Worm (Caenorhabditis elegans): Measurements from ENCODE around the gene crn-4.
A peak's percentile ranks its signal among the peaks of the same experiment; 100 is the strongest.

The crn-4 gene

ce11 chrX:2241147-2241798 lies 16.6 kb downstream of the crn-4 start:
- no peak for TF ChIP-seq cog-1 (tag; optimal IDR thresholded peaks at IDR 0.05)
- no peak for TF ChIP-seq T22C8.4 (GFP tag; IDR thresholded peaks at IDR 0.05)
- no peak for TF ChIP-seq ztf-29 (GFP tag; IDR thresholded peaks at IDR 0.05)
- TF ChIP-seq flt-1 (GFP tag; IDR thresholded peaks at IDR 0.05), result no peak
- no peak for TF ChIP-seq ztf-23 (GFP tag; IDR thresholded peaks at IDR 0.05)
- no peak for TF ChIP-seq med-1 (GFP tag; optimal IDR thresholded peaks at IDR 0.05; ENCODE audit: insufficient read depth)

- TF ChIP-seq ztf-23 (GFP tag; IDR thresholded peaks at IDR 0.05) (0 out of 2 replicates have a peak, but pooled peaks have one; percentile 15), cog-1 (tag; optimal IDR thresholded peaks at IDR 0.05) (peak; percentile 62), T22C8.4 (GFP tag; IDR thresholded peaks at IDR 0.05) (peak; percentile 85), klf-2 (GFP tag; conservative IDR thresholded peaks at IDR 0.05) (no peak)
Observed at ce11 chrX:2237438-2237961, 20.4 kb downstream of the crn-4 start, which contains the start of gene vha-15. vha-15 (plus strand) TSS chrX:2237911.

ce11 chrX:2233929-2234328 lies 24.0 kb downstream of the crn-4 start, which contains the start of gene T14F9.2:
T14F9.2 (plus strand) TSS chrX:2234324.
- TF ChIP-seq ref-1 (GFP tag; conservative IDR thresholded peaks at IDR 0.05), result no peak
- TF ChIP-seq cog-1 (tag; optimal IDR thresholded peaks at IDR 0.05), result no peak
- no peak for TF ChIP-seq med-1 (GFP tag; optimal IDR thresholded peaks at IDR 0.05; ENCODE audit: insufficient read depth)

ce11 chrX:2231346-2231745 lies 26.6 kb downstream of the crn-4 start:
- TF ChIP-seq flt-1 (GFP tag; IDR thresholded peaks at IDR 0.05) (no peak), ztf-23 (GFP tag; IDR thresholded peaks at IDR 0.05) (no peak), tab-1 (GFP tag; IDR thresholded peaks at IDR 0.05) (no peak), T22C8.4 (GFP tag; IDR thresholded peaks at IDR 0.05) (no peak)

- no peak for TF ChIP-seq med-1 (GFP tag; optimal IDR thresholded peaks at IDR 0.05; ENCODE audit: insufficient read depth)
- no peak for TF ChIP-seq ztf-23 (GFP tag; IDR thresholded peaks at IDR 0.05)
- no peak for TF ChIP-seq ztf-29 (GFP tag; IDR thresholded peaks at IDR 0.05)
- no peak for TF ChIP-seq ref-1 (GFP tag; conservative IDR thresholded peaks at IDR 0.05)
- TF ChIP-seq cog-1 (tag; optimal IDR thresholded peaks at IDR 0.05), result no peak
- TF ChIP-seq klf-2 (GFP tag; conservative IDR thresholded peaks at IDR 0.05), result no peak
- TF ChIP-seq flt-1 (GFP tag; IDR thresholded peaks at IDR 0.05), result no peak
- no peak for TF ChIP-seq tab-1 (GFP tag; IDR thresholded peaks at IDR 0.05)
- TF ChIP-seq T22C8.4 (GFP tag; IDR thresholded peaks at IDR 0.05), result no peak
Observed at ce11 chrX:2229305-2230172, 28.4 kb downstream of the crn-4 start, which contains the start of gene lin-32. lin-32 (minus strand) TSS chrX:2230122.

- peak; percentile 90 for TF ChIP-seq flt-1 (GFP tag; IDR thresholded peaks at IDR 0.05)
- TF ChIP-seq cog-1 (tag; optimal IDR thresholded peaks at IDR 0.05), result peak; percentile 81
- TF ChIP-seq klf-2 (GFP tag; conservative IDR thresholded peaks at IDR 0.05), result peak; percentile 87
- peak; percentile 80 for TF ChIP-seq ref-1 (GFP tag; conservative IDR thresholded peaks at IDR 0.05)
- TF ChIP-seq tab-1 (GFP tag; IDR thresholded peaks at IDR 0.05), result peak; percentile 84
- TF ChIP-seq ztf-29 (GFP tag; IDR thresholded peaks at IDR 0.05), result peak; percentile 80
- TF ChIP-seq med-1 (GFP tag; optimal IDR thresholded peaks at IDR 0.05; ENCODE audit: insufficient read depth), result peak; percentile 43
- peak; percentile 90 for TF ChIP-seq ztf-23 (GFP tag; IDR thresholded peaks at IDR 0.05)
- TF ChIP-seq T22C8.4 (GFP tag; IDR thresholded peaks at IDR 0.05), result peak; percentile 81
Observed at ce11 chrX:2226875-2227355, 31.0 kb downstream of the crn-4 start.

- no peak for TF ChIP-seq T22C8.4 (GFP tag; IDR thresholded peaks at IDR 0.05)
- no peak for TF ChIP-seq flt-1 (GFP tag; IDR thresholded peaks at IDR 0.05)
- no peak for TF ChIP-seq tab-1 (GFP tag; IDR thresholded peaks at IDR 0.05)
- no peak for TF ChIP-seq ref-1 (GFP tag; conservative IDR thresholded peaks at IDR 0.05)
- no peak for TF ChIP-seq ztf-23 (GFP tag; IDR thresholded peaks at IDR 0.05)
- no peak for TF ChIP-seq klf-2 (GFP tag; conservative IDR thresholded peaks at IDR 0.05)
- TF ChIP-seq med-1 (GFP tag; optimal IDR thresholded peaks at IDR 0.05; ENCODE audit: insufficient read depth), result no peak
- no peak for TF ChIP-seq ztf-29 (GFP tag; IDR thresholded peaks at IDR 0.05)
- no peak for TF ChIP-seq cog-1 (tag; optimal IDR thresholded peaks at IDR 0.05)
Observed at ce11 chrX:2220850-2221249, 37.1 kb downstream of the crn-4 start, which contains the start of gene hex-1. hex-1 (plus strand) TSS chrX:2221150.

- no peak for TF ChIP-seq med-1 (GFP tag; optimal IDR thresholded peaks at IDR 0.05; ENCODE audit: insufficient read depth)
- no peak for TF ChIP-seq ztf-29 (GFP tag; IDR thresholded peaks at IDR 0.05)
- TF ChIP-seq flt-1 (GFP tag; IDR thresholded peaks at IDR 0.05), result no peak
- TF ChIP-seq tab-1 (GFP tag; IDR thresholded peaks at IDR 0.05), result no peak
- TF ChIP-seq cog-1 (tag; optimal IDR thresholded peaks at IDR 0.05), result no peak
- TF ChIP-seq ztf-23 (GFP tag; IDR thresholded peaks at IDR 0.05), result no peak
- TF ChIP-seq T22C8.4 (GFP tag; IDR thresholded peaks at IDR 0.05), result no peak
- TF ChIP-seq klf-2 (GFP tag; conservative IDR thresholded peaks at IDR 0.05), result no peak
- no peak for TF ChIP-seq ref-1 (GFP tag; conservative IDR thresholded peaks at IDR 0.05)
Observed at ce11 chrX:2219453-2219852, 38.4 kb downstream of the crn-4 start.

- TF ChIP-seq tab-1 (GFP tag; IDR thresholded peaks at IDR 0.05) (no peak), T22C8.4 (GFP tag; IDR thresholded peaks at IDR 0.05) (no peak), ztf-23 (GFP tag; IDR thresholded peaks at IDR 0.05) (no peak), med-1 (GFP tag; optimal IDR thresholded peaks at IDR 0.05; ENCODE audit: insufficient read depth) (no peak), flt-1 (GFP tag; IDR thresholded peaks at IDR 0.05) (no peak), ref-1 (GFP tag; conservative IDR thresholded peaks at IDR 0.05) (no peak), ztf-29 (GFP tag; IDR thresholded peaks at IDR 0.05) (no peak), cog-1 (tag; optimal IDR thresholded peaks at IDR 0.05) (no peak), klf-2 (GFP tag; conservative IDR thresholded peaks at IDR 0.05) (no peak)
Observed at ce11 chrX:2219006-2219405, 38.9 kb downstream of the crn-4 start.
